Worm (Caenorhabditis elegans): ENCODE data around the gene arrd-19.

DNA sequence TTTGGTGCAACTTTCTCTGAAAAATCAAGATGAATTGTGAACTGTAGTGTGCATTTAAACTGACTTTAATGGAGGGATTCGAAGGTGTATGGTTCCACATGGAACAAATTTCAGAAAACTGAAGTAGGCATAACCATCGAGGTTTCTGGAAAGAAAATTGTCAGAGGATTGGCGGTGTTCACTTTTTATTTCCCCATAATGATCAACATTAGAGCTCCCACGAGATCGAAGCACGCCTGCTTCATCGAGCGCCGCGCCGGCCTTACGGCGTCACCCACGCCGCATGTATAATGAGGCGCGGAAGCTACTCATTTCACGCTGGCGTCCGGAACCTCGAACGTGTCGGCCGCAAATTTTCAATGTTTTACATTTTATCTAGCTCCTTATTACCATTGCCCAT is 27.2 kb downstream of the arrd-19 start:
- no peak for TF ChIP-seq nhr-12 (tag; optimal IDR thresholded peaks at IDR 0.05)
- no peak for TF ChIP-seq ztf-4 (tag; optimal IDR thresholded peaks at IDR 0.05)
- TF ChIP-seq nhr-77 (tag; optimal IDR thresholded peaks at IDR 0.05): no peak
- no peak for TF ChIP-seq nhr-25 (tag; optimal IDR thresholded peaks at IDR 0.05)
- no peak for TF ChIP-seq aly-2 (tag; optimal IDR thresholded peaks at IDR 0.05)
- TF ChIP-seq blmp-1 (tag; optimal IDR thresholded peaks at IDR 0.05; ENCODE audit: insufficient read depth): no peak
- no peak for TF ChIP-seq mdl-1 (tag; optimal IDR thresholded peaks at IDR 0.05)
- TF ChIP-seq lsy-2 (tag; optimal IDR thresholded peaks at IDR 0.05): no peak
- no peak for TF ChIP-seq nhr-11 (tag; optimal IDR thresholded peaks at IDR 0.05)
- no peak for TF ChIP-seq lin-13 (GFP tag; optimal IDR thresholded peaks at IDR 0.05)
- TF ChIP-seq zag-1 (tag; optimal IDR thresholded peaks at IDR 0.05): no peak

Data from whole organism, L2 larva.